Worm (Caenorhabditis elegans) whole organism, L4/young adult: ENCODE data around the gene C27H5.12.

Experiments
- W03F9.2 ChIP-seq: fragments of 150-350 bp; optimal IDR thresholded peaks from 2 replicates; lab custom pipeline; 2014; ENCODE audit warnings: missing biosample characterization, missing genetic modification characterization
- dao-5 ChIP-seq: sonication (generic microtip); optimal IDR thresholded peaks from 2 replicates; lab custom pipeline; 2016; ENCODE audit warnings: missing genotype, missing genetic modification characterization, moderate library complexity, missing compliant biosample characterization
- him-1 ChIP-seq: sonication (generic microtip); optimal IDR thresholded peaks from 2 replicates; lab custom pipeline; 2016; ENCODE audit warnings: missing genotype, missing genetic modification reagents, missing genetic modification characterization, missing compliant biosample characterization

Gene C27H5.12

ce11 chrII:7148099-7148498 is 13.3 kb downstream of the C27H5.12 start, which contains the start of gene T07F8.1:
T07F8.1 (plus strand) TSS chrII:7148399.
- no peak for TF ChIP-seq him-1 (tag; lab: Kevin White, UChicago)
- no peak for TF ChIP-seq dao-5 (tag; lab: Kevin White, UChicago)
- TF ChIP-seq W03F9.2 (tag; lab: Kevin White, UChicago), result no peak

ce11 chrII:7147550-7147949 is 13.9 kb downstream of the C27H5.12 start:
- no peak for TF ChIP-seq dao-5 (tag; lab: Kevin White, UChicago)
- TF ChIP-seq him-1 (tag; lab: Kevin White, UChicago), result no peak
- TF ChIP-seq W03F9.2 (tag; lab: Kevin White, UChicago), result peak; percentile 56

- TF ChIP-seq him-1 (tag; lab: Kevin White, UChicago) (no peak), W03F9.2 (tag; lab: Kevin White, UChicago) (no peak), dao-5 (tag; lab: Kevin White, UChicago) (no peak)
Observed at ce11 chrII:7146240-7146639, 15.2 kb downstream of the C27H5.12 start.

- no peak for TF ChIP-seq dao-5 (tag; lab: Kevin White, UChicago)
- no peak for TF ChIP-seq W03F9.2 (tag; lab: Kevin White, UChicago)
- TF ChIP-seq him-1 (tag; lab: Kevin White, UChicago), result no peak
Observed at ce11 chrII:7144307-7144706, 17.1 kb downstream of the C27H5.12 start, which contains the start of gene npr-31. npr-31 (plus strand) TSS chrII:7144607.

ce11 chrII:7139064-7139463 is 22.3 kb downstream of the C27H5.12 start:
- TF ChIP-seq dao-5 (tag; lab: Kevin White, UChicago) (no peak), him-1 (tag; lab: Kevin White, UChicago) (no peak), W03F9.2 (tag; lab: Kevin White, UChicago) (no peak)

ce11 chrII:7131871-7132693 is 29.3 kb downstream of the C27H5.12 start, which contains the start of the genes T07F8.4 and gld-3:
T07F8.4 (minus strand) TSS chrII:7132032.
gld-3 (plus strand) TSS chrII:7132643.
- TF ChIP-seq W03F9.2 (tag; lab: Kevin White, UChicago) (peak; percentile 47), him-1 (tag; lab: Kevin White, UChicago) (no peak)

ce11 chrII:7126457-7126856 is 35.0 kb downstream of the C27H5.12 start, which contains the start of gene F10E7.1:
F10E7.1 (plus strand) TSS chrII:7126757.
- TF ChIP-seq W03F9.2 (tag; lab: Kevin White, UChicago) (no peak), dao-5 (tag; lab: Kevin White, UChicago) (no peak), him-1 (tag; lab: Kevin White, UChicago) (no peak)

ce11 chrII:7122661-7123418 is 38.6 kb downstream of the C27H5.12 start, which contains the start of gene F10E7.11:
F10E7.11 (minus strand) TSS chrII:7122892.
- TF ChIP-seq dao-5 (tag; lab: Kevin White, UChicago) (no peak), him-1 (tag; lab: Kevin White, UChicago) (no peak), W03F9.2 (tag; lab: Kevin White, UChicago) (no peak)

- no peak for TF ChIP-seq him-1 (tag; lab: Kevin White, UChicago)
- TF ChIP-seq dao-5 (tag; lab: Kevin White, UChicago), result no peak
- no peak for TF ChIP-seq W03F9.2 (tag; lab: Kevin White, UChicago)
Observed at ce11 chrII:7121762-7122292, 39.6 kb downstream of the C27H5.12 start, which contains the start of gene F10E7.2. F10E7.2 (plus strand) TSS chrII:7122242.

- no peak for TF ChIP-seq him-1 (tag; lab: Kevin White, UChicago)
- no peak for TF ChIP-seq dao-5 (tag; lab: Kevin White, UChicago)
Observed at ce11 chrII:7119525-7119924, 41.9 kb downstream of the C27H5.12 start.

ce11 chrII:7116350-7116749 is 45.1 kb downstream of the C27H5.12 start, which contains the start of gene spon-1:
spon-1 (plus strand) TSS chrII:7116557.
- TF ChIP-seq W03F9.2 (tag; lab: Kevin White, UChicago), result no peak
- TF ChIP-seq him-1 (tag; lab: Kevin White, UChicago), result no peak
- no peak for TF ChIP-seq dao-5 (tag; lab: Kevin White, UChicago)

ce11 chrII:7115638-7116037 is 45.8 kb downstream of the C27H5.12 start, which contains the start of gene cutl-5:
cutl-5 (minus strand) TSS chrII:7115906.
- TF ChIP-seq him-1 (tag; lab: Kevin White, UChicago) (no peak), W03F9.2 (tag; lab: Kevin White, UChicago) (no peak), dao-5 (tag; lab: Kevin White, UChicago) (no peak)
